Fruit fly (Drosophila melanogaster) whole organism, wandering third instar larva: Measurements from ENCODE around the gene Pss.

Source experiments
- Hr78 ChIP-seq: fragments of >200 bp; optimal IDR thresholded peaks from 2 replicates; lab custom pipeline; 2017; ENCODE audit warnings: missing biosample characterization, missing genetic modification characterization
- Sp1 ChIP-seq: fragments of 200-800 bp; sonication (Bioruptor generic); optimal IDR thresholded peaks from 3 replicates; lab custom pipeline; 2019; ENCODE audit warnings: missing biosample characterization, mild to moderate bottlenecking, missing genetic modification characterization, moderate library complexity
- dmrt93B ChIP-seq: fragments of 200-800 bp; sonication (Bioruptor generic); optimal IDR thresholded peaks from 2 replicates; lab custom pipeline; 2018; ENCODE audit warnings: missing biosample characterization, mild to moderate bottlenecking, missing genetic modification characterization
- h ChIP-seq: fragments of 200-800 bp; sonication (Bioruptor generic); optimal IDR thresholded peaks from 3 replicates; lab custom pipeline; 2016; ENCODE audit warnings: missing biosample characterization, mild to moderate bottlenecking, missing genetic modification characterization

DNA sequence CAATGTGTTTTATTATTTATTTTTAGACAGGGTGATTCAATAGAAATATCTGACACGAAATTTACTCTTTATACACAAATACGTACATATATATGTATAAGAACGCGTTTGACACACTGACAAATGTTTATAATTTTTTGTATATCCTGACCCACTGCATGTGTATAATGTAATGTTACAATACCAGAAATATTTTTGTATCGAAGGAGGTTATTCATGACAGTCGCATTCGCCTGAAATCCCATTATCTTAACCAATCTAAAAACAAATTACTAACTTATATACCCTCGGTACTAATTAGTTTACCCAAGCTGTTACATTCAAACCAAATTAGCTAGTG lies 31.7 kb downstream of the Pss start:
- TF ChIP-seq Sp1 (GFP tag; lab: Kevin White, UChicago), result no peak
- TF ChIP-seq h (GFP tag; lab: Kevin White, UChicago), result no peak
- no peak for TF ChIP-seq dmrt93B (GFP tag; lab: Kevin White, UChicago)
- no peak for TF ChIP-seq Hr78 (GFP tag; lab: Kevin White, UChicago)
